Fruit fly (Drosophila melanogaster) whole organism, adult: ENCODE measurements around the gene CG8673.

Source experiments
- CG14711 ChIP-seq: fragments of 200-800 bp; sonication (Bioruptor generic); optimal IDR thresholded peaks from 2 replicates; lab custom pipeline; 2018; ENCODE audit warnings: missing biosample characterization, mild to moderate bottlenecking, missing genetic modification characterization, moderate library complexity
- bab1 ChIP-seq: fragments of 200-800 bp; sonication (Bioruptor generic); optimal IDR thresholded peaks from 3 replicates; lab custom pipeline; 2019; ENCODE audit warnings: missing biosample characterization, mild to moderate bottlenecking, missing genetic modification characterization, moderate library complexity

dm6 chr2L:8087468-8087789 is 36.7 kb upstream of the CG8673 start:
- TF ChIP-seq bab1 (GFP tag; lab: Kevin White, UChicago) (no peak), CG14711 (tag; lab: Kevin White, UChicago) (no peak)
